Fruit fly (Drosophila melanogaster) whole organism, adult: ENCODE results near the gene CG31793.
A peak's percentile ranks its signal among the peaks of the same experiment; 100 is the strongest.

ENCODE experiments used
- CG11617 ChIP-seq: fragments of 200-800 bp; sonication (Bioruptor generic); optimal IDR thresholded peaks from 2 replicates; lab custom pipeline; 2017; ENCODE audit warnings: mild to moderate bottlenecking, missing biosample characterization, missing genetic modification reagents, missing genetic modification characterization
- CG12768 ChIP-seq: fragments of 200-800 bp; sonication (Bioruptor generic); optimal IDR thresholded peaks from 2 replicates; lab custom pipeline; 2017; ENCODE audit warnings: missing biosample characterization, missing genetic modification characterization, mild to moderate bottlenecking, moderate library complexity, missing genetic modification reagents
- CG14711 ChIP-seq: fragments of 200-800 bp; sonication (Bioruptor generic); optimal IDR thresholded peaks from 2 replicates; lab custom pipeline; 2018; ENCODE audit warnings: missing biosample characterization, mild to moderate bottlenecking, missing genetic modification characterization, moderate library complexity
- CG1620 ChIP-seq: fragments of 200-800 bp; sonication (Bioruptor generic); optimal IDR thresholded peaks from 2 replicates; lab custom pipeline; 2016; ENCODE audit warnings: missing biosample characterization, missing genetic modification characterization
- CG33017 ChIP-seq: fragments of 200-800 bp; sonication (Bioruptor generic); optimal IDR thresholded peaks from 2 replicates; lab custom pipeline; 2018; ENCODE audit warnings: missing biosample characterization, mild to moderate bottlenecking, missing genetic modification characterization, moderate library complexity
- CG5204 ChIP-seq: fragments of 200-800 bp; sonication (Bioruptor generic); optimal IDR thresholded peaks from 2 replicates; lab custom pipeline; 2016; ENCODE audit warnings: missing biosample characterization, missing genetic modification characterization
- CG7045 ChIP-seq: fragments of 200-800 bp; sonication (Bioruptor generic); optimal IDR thresholded peaks from 2 replicates; lab custom pipeline; 2017; ENCODE audit warnings: missing biosample characterization, mild to moderate bottlenecking, missing genetic modification characterization
- CG7101 ChIP-seq: fragments of 200-800 bp; sonication (Bioruptor generic); optimal IDR thresholded peaks from 2 replicates; lab custom pipeline; 2018; ENCODE audit warnings: missing biosample characterization, mild to moderate bottlenecking, missing genetic modification characterization, moderate library complexity
- Clk ChIP-seq: fragments of 200-800 bp; sonication (Bioruptor generic); optimal IDR thresholded peaks from 2 replicates; lab custom pipeline; 2017; ENCODE audit warnings: missing biosample characterization, missing genetic modification characterization
- Crg-1 ChIP-seq: fragments of 200-800 bp; sonication (Bioruptor generic); optimal IDR thresholded peaks from 2 replicates; lab custom pipeline; 2016; ENCODE audit warnings: missing biosample characterization, missing genetic modification characterization
- Hr96 ChIP-seq: fragments of 200-800 bp; sonication (Bioruptor generic); optimal IDR thresholded peaks from 2 replicates; lab custom pipeline; 2016; ENCODE audit warnings: missing biosample characterization, missing genetic modification characterization
- Mnt ChIP-seq: fragments of 200-800 bp; sonication (Bioruptor generic); optimal IDR thresholded peaks from 2 replicates; lab custom pipeline; 2016; ENCODE audit warnings: missing biosample characterization, mild to moderate bottlenecking, missing genetic modification characterization
- bab1 ChIP-seq: fragments of 200-800 bp; sonication (Bioruptor generic); optimal IDR thresholded peaks from 3 replicates; lab custom pipeline; 2019; ENCODE audit warnings: missing biosample characterization, mild to moderate bottlenecking, missing genetic modification characterization, moderate library complexity
- cic ChIP-seq: fragments of 200-800 bp; sonication (Bioruptor generic); optimal IDR thresholded peaks from 2 replicates; lab custom pipeline; 2017; ENCODE audit warnings: missing biosample characterization, mild to moderate bottlenecking, missing genetic modification characterization, moderate library complexity
- cnc ChIP-seq, 2 experiments: fragments of >200 bp; optimal IDR thresholded peaks; 2 replicates each; lab custom pipeline; 2017
- kay ChIP-seq: fragments of 200-800 bp; sonication (Bioruptor generic); peaks from one replicate; lab custom pipeline; 2016; ENCODE audit warnings: missing biosample characterization, missing genetic modification characterization, borderline replicate concordance
- ovo ChIP-seq: fragments of 200-800 bp; sonication (Bioruptor generic); optimal IDR thresholded peaks from 2 replicates; lab custom pipeline; 2016; ENCODE audit warnings: missing biosample characterization, missing genetic modification characterization
- pad ChIP-seq: fragments of 200-800 bp; sonication (Bioruptor generic); optimal IDR thresholded peaks from 3 replicates; lab custom pipeline; 2017; ENCODE audit warnings: missing biosample characterization, missing genetic modification characterization, mild to moderate bottlenecking, moderate library complexity, missing genetic modification reagents
- tj ChIP-seq: fragments of 200-800 bp; sonication (Bioruptor generic); optimal IDR thresholded peaks from 3 replicates; lab custom pipeline; 2017; ENCODE audit warnings: missing biosample characterization, mild to moderate bottlenecking, missing genetic modification characterization, moderate library complexity
- toe ChIP-seq: fragments of 200-800 bp; sonication (Bioruptor generic); optimal IDR thresholded peaks from 2 replicates; lab custom pipeline; 2016; ENCODE audit warnings: missing biosample characterization, missing genetic modification characterization

Gene CG31793

dm6 chr2L:18981947-18982579, 21.1 kb upstream of the CG31793 start:
- TF ChIP-seq Hr96 (GFP tag; lab: Kevin White, UChicago) (no peak), CG12768 (GFP tag; lab: Kevin White, UChicago) (no peak)

dm6 chr2L:18982826-18983758, 20.1 kb upstream of the CG31793 start:
- TF ChIP-seq CG12768 (GFP tag; lab: Kevin White, UChicago): peak; percentile 52
- peak; percentile 63 for TF ChIP-seq kay
- TF ChIP-seq Hr96 (GFP tag; lab: Kevin White, UChicago): no peak
- no peak for TF ChIP-seq CG7045 (GFP tag; lab: Kevin White, UChicago)

dm6 chr2L:18984158-18984557, 19.0 kb upstream of the CG31793 start:
- peak; percentile 51 for TF ChIP-seq tj (GFP tag; lab: Kevin White, UChicago)
- TF ChIP-seq kay: no peak
- peak; percentile 15 for TF ChIP-seq cic (GFP tag; lab: Kevin White, UChicago)
- TF ChIP-seq CG33017 (tag; lab: Kevin White, UChicago): peak; percentile 5

dm6 chr2L:18985201-18986124, 17.7 kb upstream of the CG31793 start:
- no peak for TF ChIP-seq CG5204 (GFP tag; lab: Kevin White, UChicago)
- TF ChIP-seq tj (GFP tag; lab: Kevin White, UChicago): peak; percentile 10
- TF ChIP-seq CG14711 (tag; lab: Kevin White, UChicago): peak; percentile 29
- TF ChIP-seq bab1 (GFP tag; lab: Kevin White, UChicago): peak; percentile 20
- peak; percentile 6 for TF ChIP-seq Mnt (GFP tag; lab: Kevin White, UChicago)
- TF ChIP-seq pad (GFP tag; lab: Kevin White, UChicago): no peak
- TF ChIP-seq CG11617 (GFP tag; lab: Kevin White, UChicago): peak; percentile 21
- peak; percentile 54 for TF ChIP-seq Hr96 (GFP tag; lab: Kevin White, UChicago)
- TF ChIP-seq kay: peak; percentile 91
- TF ChIP-seq CG33017 (tag; lab: Kevin White, UChicago): peak; percentile 66
- no peak for TF ChIP-seq cnc (optimal IDR thresholded peaks at IDR 0.05; lab: Kevin White, UChicago)
- TF ChIP-seq cic (GFP tag; lab: Kevin White, UChicago): peak; percentile 32
- peak; percentile 25 for TF ChIP-seq CG12768 (GFP tag; lab: Kevin White, UChicago)
- TF ChIP-seq CG7045 (GFP tag; lab: Kevin White, UChicago): peak; percentile 53
- TF ChIP-seq CG7101: peak; percentile 56

dm6 chr2L:18986125-18986498, 17.1 kb upstream of the CG31793 start:
- TF ChIP-seq toe (GFP tag; lab: Kevin White, UChicago) (no peak), tj (GFP tag; lab: Kevin White, UChicago) (no peak), CG1620 (GFP tag; lab: Kevin White, UChicago) (no peak), CG7101 (no peak), Crg-1 (GFP tag; lab: Kevin White, UChicago) (no peak), CG14711 (tag; lab: Kevin White, UChicago) (no peak), Hr96 (GFP tag; lab: Kevin White, UChicago) (no peak), Mnt (GFP tag; lab: Kevin White, UChicago) (no peak), bab1 (GFP tag; lab: Kevin White, UChicago) (no peak), CG7045 (GFP tag; lab: Kevin White, UChicago) (no peak), cic (GFP tag; lab: Kevin White, UChicago) (no peak), CG5204 (GFP tag; lab: Kevin White, UChicago) (no peak), ovo (GFP tag; lab: Kevin White, UChicago) (no peak), CG12768 (GFP tag; lab: Kevin White, UChicago) (no peak), Clk (GFP tag; lab: Kevin White, UChicago) (no peak)
